Worm (Caenorhabditis elegans) whole organism, young adult: ENCODE data around the gene K10G6.5.

Experiments used
- F49E8.2 ChIP-seq: sonication (generic microtip); optimal IDR thresholded peaks from 3 replicates; lab custom pipeline; 2017; ENCODE audit warnings: missing genetic modification characterization, mild to moderate bottlenecking, missing compliant biosample characterization, antibody characterized with exemption, moderate library complexity; ENCODE audit not compliant: insufficient read depth
- F57A8.1 ChIP-seq: fragments of 200-800 bp; sonication (Bioruptor generic); optimal IDR thresholded peaks from 2 replicates; lab custom pipeline; 2018; ENCODE audit warnings: mild to moderate bottlenecking, missing genetic modification characterization, moderate library complexity, missing compliant biosample characterization
- K12H6.12 ChIP-seq: fragments of 200-800 bp; sonication (Bioruptor generic); optimal IDR thresholded peaks from 2 replicates; lab custom pipeline; 2018; ENCODE audit warnings: mild to moderate bottlenecking, missing genetic modification characterization, missing compliant biosample characterization
- Y79H2A.3 ChIP-seq: fragments of 200-800 bp; sonication (Bioruptor generic); conservative IDR thresholded peaks from 2 replicates; pipeline ENCODE4 v1.3.6; 2022; ENCODE audit warnings: missing genetic modification reagents, missing genetic modification characterization, missing compliant biosample characterization
- akir-1 ChIP-seq: fragments of 200-800 bp; sonication (Bioruptor generic); optimal IDR thresholded peaks from 2 replicates; lab custom pipeline; 2018; ENCODE audit warnings: mild to moderate bottlenecking, missing genetic modification characterization, moderate library complexity, missing compliant biosample characterization
- ama-1 ChIP-seq, 3 experiments: fragments of 150-350 bp in 1 of 3; sonication (generic microtip) in 2 of 3; optimal IDR thresholded peaks; 2 replicates each; lab custom pipeline; 2014 to 2018; ENCODE audit warnings: missing biosample characterization in 2 of 3, missing genetic modification characterization in 2 of 3, missing genetic modification reagents in 2 of 3
- cebp-2 ChIP-seq: fragments of 200-800 bp; sonication (Bioruptor generic); IDR thresholded peaks from 2 replicates; pipeline ENCODE4 v1.3.6; 2022; ENCODE audit warnings: missing genetic modification characterization, missing compliant biosample characterization
- mes-4 ChIP-seq: sonication (generic microtip); optimal IDR thresholded peaks from 2 replicates; lab custom pipeline; 2016; ENCODE audit warnings: missing genotype, missing genetic modification characterization, missing compliant biosample characterization
- nfya-1 ChIP-seq: sonication (generic microtip); optimal IDR thresholded peaks from 2 replicates; lab custom pipeline; 2017; ENCODE audit warnings: antibody characterized with exemption, missing compliant biosample characterization, missing genetic modification characterization, borderline replicate concordance; ENCODE audit not compliant: insufficient read depth
- pbrm-1 ChIP-seq: fragments of 200-800 bp; sonication (Bioruptor generic); IDR thresholded peaks from 2 replicates; pipeline ENCODE4 v1.3.6; 2022; ENCODE audit warnings: missing genetic modification reagents, missing genetic modification characterization, missing compliant biosample characterization
- pha-4 ChIP-seq: fragments of 150-350 bp; sonication (generic microtip); optimal IDR thresholded peaks from 2 replicates; lab custom pipeline; 2014; ENCODE audit warnings: missing biosample characterization, missing genetic modification reagents, missing genetic modification characterization
- snpc-4 ChIP-seq, 5 experiments: fragments of 150-350 bp in 1 of 5; sonication (generic microtip) in 4 of 5; optimal IDR thresholded peaks; 2 replicates each; lab custom pipeline; 2014 to 2018; ENCODE audit warnings: missing genetic modification characterization in 5 of 5, missing biosample characterization in 3 of 5, antibody characterized with exemption in 2 of 5, mild to moderate bottlenecking in 2 of 5, missing compliant biosample characterization in 2 of 5, missing genotype in 2 of 5, moderate library complexity in 2 of 5, missing genetic modification reagents in 1 of 5
- tbx-9 ChIP-seq: sonication (generic microtip); optimal IDR thresholded peaks from 2 replicates; lab custom pipeline; 2016; ENCODE audit warnings: borderline replicate concordance, missing genetic modification characterization, inconsistent platforms, missing compliant biosample characterization
- unc-62 ChIP-seq: fragments of 150-350 bp; optimal IDR thresholded peaks from 2 replicates; lab custom pipeline; 2014; ENCODE audit warnings: missing biosample characterization, missing genetic modification reagents, missing genetic modification characterization

- TF ChIP-seq Y79H2A.3 (GFP tag; lab: Robert Waterston, UW) (no peak), nfya-1 (tag; lab: Kevin White, UChicago) (no peak), cebp-2 (no peak), snpc-4 (GFP tag; optimal IDR thresholded peaks at IDR 0.05; lab: Kevin White, UChicago) (no peak), snpc-4 (tag; optimal IDR thresholded peaks at IDR 0.05; lab: Kevin White, UChicago) (no peak), ama-1 (optimal IDR thresholded peaks at IDR 0.05; lab: Kevin White, UChicago) (no peak), ama-1 (GFP tag; optimal IDR thresholded peaks at IDR 0.05; lab: Kevin White, UChicago) (no peak), akir-1 (GFP tag; lab: Kevin White, UChicago) (no peak), F49E8.2 (tag; lab: Kevin White, UChicago) (no peak), pha-4 (tag; lab: Kevin White, UChicago) (no peak), F57A8.1 (GFP tag; lab: Kevin White, UChicago) (no peak), tbx-9 (tag; lab: Kevin White, UChicago) (no peak), K12H6.12 (tag; lab: Kevin White, UChicago) (no peak), unc-62 (GFP tag; lab: Kevin White, UChicago) (no peak), mes-4 (tag; lab: Kevin White, UChicago) (no peak), pbrm-1 (GFP tag; lab: Robert Waterston, UW) (no peak)
These were observed 27.5 kb upstream of the K10G6.5 start for ce11 chrII:3959432-3960102.
